Worm (Caenorhabditis elegans): ENCODE results near the gene F56F10.2.

The F56F10.2 gene

ce11 chrX:823736-824135 lies 35.7 kb upstream of the F56F10.2 start:
- TF ChIP-seq crh-2 (tag; optimal IDR thresholded peaks at IDR 0.05): peak; percentile 57
- peak; percentile 82 for TF ChIP-seq fos-1 (tag; optimal IDR thresholded peaks at IDR 0.05)
- peak; percentile 6 for TF ChIP-seq sma-9 (GFP tag; optimal IDR thresholded peaks at IDR 0.05)
- no peak for TF ChIP-seq sma-9 (tag; optimal IDR thresholded peaks at IDR 0.05)
- no peak for TF ChIP-seq alr-1 (tag; optimal IDR thresholded peaks at IDR 0.05)
- TF ChIP-seq ceh-16 (tag; optimal IDR thresholded peaks at IDR 0.05): no peak
- peak; percentile 18 for TF ChIP-seq F13H6.1 (tag; optimal IDR thresholded peaks at IDR 0.05)

- no peak for TF ChIP-seq lin-11 (tag; optimal IDR thresholded peaks at IDR 0.05)
- TF ChIP-seq dmd-4 (tag; optimal IDR thresholded peaks at IDR 0.05): no peak
- TF ChIP-seq fos-1 (tag; optimal IDR thresholded peaks at IDR 0.05): no peak
- no peak for TF ChIP-seq aly-2 (tag; optimal IDR thresholded peaks at IDR 0.05)
- TF ChIP-seq ztf-4 (tag; optimal IDR thresholded peaks at IDR 0.05): no peak
- no peak for TF ChIP-seq nhr-23 (tag; optimal IDR thresholded peaks at IDR 0.05)
- TF ChIP-seq Y55F3AM.14 (GFP tag; optimal IDR thresholded peaks at IDR 0.05): no peak
- TF ChIP-seq nhr-25 (tag; optimal IDR thresholded peaks at IDR 0.05): no peak
- TF ChIP-seq unc-39 (tag; optimal IDR thresholded peaks at IDR 0.05): no peak
- TF ChIP-seq alr-1 (tag; optimal IDR thresholded peaks at IDR 0.05): no peak
- TF ChIP-seq nhr-77 (tag; optimal IDR thresholded peaks at IDR 0.05): no peak
- TF ChIP-seq gmeb-1 (tag; optimal IDR thresholded peaks at IDR 0.05): no peak
- no peak for TF ChIP-seq sem-4 (tag; optimal IDR thresholded peaks at IDR 0.05)
- no peak for TF ChIP-seq zag-1 (tag; optimal IDR thresholded peaks at IDR 0.05)
- no peak for TF ChIP-seq ZK546.5 (tag; optimal IDR thresholded peaks at IDR 0.05)
- TF ChIP-seq nhr-237 (tag; optimal IDR thresholded peaks at IDR 0.05): no peak
- no peak for TF ChIP-seq elt-3 (tag; optimal IDR thresholded peaks at IDR 0.05)
- TF ChIP-seq C34F6.9 (tag; optimal IDR thresholded peaks at IDR 0.05): no peak
These were observed 34.0 kb upstream of the F56F10.2 start, which contains the start of gene daf-3 for ce11 chrX:825375-825774. daf-3 (minus strand) TSS chrX:825475.

ce11 chrX:825924-826323 lies 33.5 kb upstream of the F56F10.2 start:
- TF ChIP-seq nhr-21 (tag; optimal IDR thresholded peaks at IDR 0.05): no peak
- TF ChIP-seq lin-39 (tag; optimal IDR thresholded peaks at IDR 0.05): no peak
- no peak for TF ChIP-seq ztf-11 (tag; optimal IDR thresholded peaks at IDR 0.05)
- TF ChIP-seq gmeb-1 (tag; optimal IDR thresholded peaks at IDR 0.05): no peak
- no peak for TF ChIP-seq ceh-16 (tag; optimal IDR thresholded peaks at IDR 0.05)
- no peak for TF ChIP-seq snpc-4 (tag; optimal IDR thresholded peaks at IDR 0.05)
- TF ChIP-seq F13H6.1 (tag; optimal IDR thresholded peaks at IDR 0.05): peak; percentile 57
- TF ChIP-seq Y55F3AM.14 (GFP tag; optimal IDR thresholded peaks at IDR 0.05): no peak
- no peak for TF ChIP-seq unc-39 (tag; optimal IDR thresholded peaks at IDR 0.05)
- TF ChIP-seq sma-9 (GFP tag; optimal IDR thresholded peaks at IDR 0.05): peak; percentile 61
- TF ChIP-seq sma-9 (tag; optimal IDR thresholded peaks at IDR 0.05): no peak
- TF ChIP-seq ztf-1 (GFP tag; conservative IDR thresholded peaks at IDR 0.05): no peak
- TF ChIP-seq ZK546.5 (tag; optimal IDR thresholded peaks at IDR 0.05): no peak
- TF ChIP-seq elt-1 (tag; optimal IDR thresholded peaks at IDR 0.05): no peak
- no peak for TF ChIP-seq lin-11 (tag; optimal IDR thresholded peaks at IDR 0.05)
- no peak for TF ChIP-seq ama-1 (optimal IDR thresholded peaks at IDR 0.05)
- peak; percentile 10 to 62 for TF ChIP-seq lsy-2 (tag; optimal IDR thresholded peaks at IDR 0.05)
- TF ChIP-seq peb-1 (tag; optimal IDR thresholded peaks at IDR 0.05): no peak
- TF ChIP-seq alr-1 (tag; optimal IDR thresholded peaks at IDR 0.05): no peak
- TF ChIP-seq nhr-25 (tag; optimal IDR thresholded peaks at IDR 0.05): no peak
- peak; percentile 44 for TF ChIP-seq zag-1 (tag; optimal IDR thresholded peaks at IDR 0.05)
- TF ChIP-seq sma-3 (GFP tag; optimal IDR thresholded peaks at IDR 0.05): no peak
- TF ChIP-seq mdl-1 (tag; optimal IDR thresholded peaks at IDR 0.05): peak in 1 of 2 experiments; percentile 45
- TF ChIP-seq nhr-6 (tag; optimal IDR thresholded peaks at IDR 0.05): no peak
- no peak for TF ChIP-seq egl-27 (tag; optimal IDR thresholded peaks at IDR 0.05)
- no peak for TF ChIP-seq mbf-1 (tag; optimal IDR thresholded peaks at IDR 0.05)
- TF ChIP-seq nhr-77 (tag; optimal IDR thresholded peaks at IDR 0.05): no peak
- TF ChIP-seq nhr-237 (tag; optimal IDR thresholded peaks at IDR 0.05): no peak
- no peak for TF ChIP-seq ceh-82 (tag; optimal IDR thresholded peaks at IDR 0.05)
- TF ChIP-seq fos-1 (tag; optimal IDR thresholded peaks at IDR 0.05): peak; percentile 18
- no peak for TF ChIP-seq aly-2 (tag; optimal IDR thresholded peaks at IDR 0.05)
- TF ChIP-seq nhr-12 (tag; optimal IDR thresholded peaks at IDR 0.05): no peak
- peak; percentile 86 for TF ChIP-seq crh-2 (tag; optimal IDR thresholded peaks at IDR 0.05)
- no peak for TF ChIP-seq blmp-1 (tag; optimal IDR thresholded peaks at IDR 0.05; ENCODE audit: insufficient read depth)
- TF ChIP-seq sem-4 (tag; optimal IDR thresholded peaks at IDR 0.05): no peak
- no peak for TF ChIP-seq elt-3 (tag; optimal IDR thresholded peaks at IDR 0.05)
- TF ChIP-seq C34F6.9 (tag; optimal IDR thresholded peaks at IDR 0.05): peak; percentile 74
- no peak for TF ChIP-seq dmd-4 (tag; optimal IDR thresholded peaks at IDR 0.05)
- peak; percentile 56 for TF ChIP-seq mab-5 (tag; optimal IDR thresholded peaks at IDR 0.05)
- no peak for TF ChIP-seq nhr-11 (tag; optimal IDR thresholded peaks at IDR 0.05)
- TF ChIP-seq lin-13 (GFP tag; optimal IDR thresholded peaks at IDR 0.05): no peak
- no peak for TF ChIP-seq nhr-10 (tag; optimal IDR thresholded peaks at IDR 0.05)
- TF ChIP-seq nhr-23 (tag; optimal IDR thresholded peaks at IDR 0.05): no peak
- no peak for TF ChIP-seq R02D3.7 (tag; optimal IDR thresholded peaks at IDR 0.05)
- TF ChIP-seq ztf-4 (tag; optimal IDR thresholded peaks at IDR 0.05): no peak
- peak; percentile 65 for TF ChIP-seq nhr-129 (tag; optimal IDR thresholded peaks at IDR 0.05)
- TF ChIP-seq skn-1 (tag; optimal IDR thresholded peaks at IDR 0.05): no peak
- no peak for TF ChIP-seq unc-62 (GFP tag; optimal IDR thresholded peaks at IDR 0.05)
